6 worm cellular contexts compared by ENCODE assay signal in genomic region chrIV:12208984-12209676, ce11.
A peak's percentile ranks its signal among the peaks of the same experiment; 100 is the strongest.
TF ChIP-seq lines count a peak whose summit lies in the region.

TSS of gene marb-1 (minus strand) at chrIV:12209010.
TSS of gene F35G2.3 (plus strand) at chrIV:12209626.

TF ChIP-seq in whole organism, L1 larva, 84 proteins besides CTCF, POLR2A, EP300 and RAD21 (continues in another document):
- peak; percentile 5 for TF ChIP-seq unc-86 (tag; optimal IDR thresholded peaks at IDR 0.05; lab: Kevin White, UChicago)
- TF ChIP-seq mab-9 (GFP tag; IDR thresholded peaks at IDR 0.05; lab: Robert Waterston, UW): no peak
- TF ChIP-seq fos-1 (tag; optimal IDR thresholded peaks at IDR 0.05; lab: Kevin White, UChicago): no peak
- peak; percentile 14 for TF ChIP-seq F16B12.6 (tag; optimal IDR thresholded peaks at IDR 0.05; lab: Kevin White, UChicago)
- TF ChIP-seq nhr-11 (tag; optimal IDR thresholded peaks at IDR 0.05; lab: Kevin White, UChicago): peak; percentile 3
- peak; percentile 60 for TF ChIP-seq isw-1 (GFP tag; IDR thresholded peaks at IDR 0.05; lab: Robert Waterston, UW)
- TF ChIP-seq tbx-2 (tag; optimal IDR thresholded peaks at IDR 0.05; lab: Kevin White, UChicago): peak; percentile 74
- no peak for TF ChIP-seq unc-30 (tag; optimal IDR thresholded peaks at IDR 0.05; lab: Kevin White, UChicago)
- no peak for TF ChIP-seq C34B4.2 (tag; optimal IDR thresholded peaks at IDR 0.05; lab: Kevin White, UChicago)
- peak; percentile 69 for TF ChIP-seq lin-15B (tag; optimal IDR thresholded peaks at IDR 0.05; lab: Kevin White, UChicago)
- no peak for TF ChIP-seq unc-98 (GFP tag; IDR thresholded peaks at IDR 0.05; lab: Robert Waterston, UW)
- peak; percentile 62 for TF ChIP-seq skn-1 (tag; optimal IDR thresholded peaks at IDR 0.05; lab: Kevin White, UChicago)
- no peak for TF ChIP-seq pag-3 (tag; optimal IDR thresholded peaks at IDR 0.05; lab: Kevin White, UChicago; ENCODE audit: borderline replicate concordance, insufficient read depth)
- peak; percentile 69 for TF ChIP-seq nhr-20 (tag; optimal IDR thresholded peaks at IDR 0.05; lab: Kevin White, UChicago)
- peak; percentile 89 to 93 (median 92) for TF ChIP-seq dpl-1 (GFP tag; optimal IDR thresholded peaks at IDR 0.05; lab: Kevin White, UChicago)

TF ChIP-seq in whole organism, L2 larva, 48 proteins besides CTCF, POLR2A, EP300 and RAD21 (continues in another document):
- TF ChIP-seq aly-2 (tag; optimal IDR thresholded peaks at IDR 0.05; lab: Kevin White, UChicago) (no peak), ztf-4 (tag; optimal IDR thresholded peaks at IDR 0.05; lab: Kevin White, UChicago) (no peak), nhr-12 (tag; optimal IDR thresholded peaks at IDR 0.05; lab: Kevin White, UChicago) (no peak), lin-11 (tag; optimal IDR thresholded peaks at IDR 0.05; lab: Kevin White, UChicago) (no peak), crh-2 (tag; optimal IDR thresholded peaks at IDR 0.05; lab: Kevin White, UChicago) (peak; percentile 54), lin-39 (tag; optimal IDR thresholded peaks at IDR 0.05; lab: Kevin White, UChicago) (no peak), R02D3.7 (tag; optimal IDR thresholded peaks at IDR 0.05; lab: Kevin White, UChicago) (peak; percentile 93), C34F6.9 (tag; optimal IDR thresholded peaks at IDR 0.05; lab: Kevin White, UChicago) (peak; percentile 70), lsy-2 (tag; optimal IDR thresholded peaks at IDR 0.05; lab: Kevin White, UChicago) (peak; percentile 29 to 80), elt-1 (tag; optimal IDR thresholded peaks at IDR 0.05; lab: Kevin White, UChicago) (no peak), lin-13 (GFP tag; optimal IDR thresholded peaks at IDR 0.05; lab: Kevin White, UChicago) (peak; percentile 24), F13H6.1 (tag; optimal IDR thresholded peaks at IDR 0.05; lab: Kevin White, UChicago) (peak; percentile 26), peb-1 (tag; optimal IDR thresholded peaks at IDR 0.05; lab: Kevin White, UChicago) (no peak), gmeb-1 (tag; optimal IDR thresholded peaks at IDR 0.05; lab: Kevin White, UChicago) (peak; percentile 94), nhr-129 (tag; optimal IDR thresholded peaks at IDR 0.05; lab: Kevin White, UChicago) (peak; percentile 61), ceh-16 (tag; optimal IDR thresholded peaks at IDR 0.05; lab: Kevin White, UChicago) (no peak)

TF ChIP-seq in whole organism, L3 larva, 47 proteins besides CTCF, POLR2A, EP300 and RAD21 (continues in another document):
- TF ChIP-seq fkh-10 (GFP tag; optimal IDR thresholded peaks at IDR 0.05; lab: Kevin White, UChicago) (no peak), zag-1 (tag; optimal IDR thresholded peaks at IDR 0.05; lab: Kevin White, UChicago) (no peak), nhr-77 (tag; optimal IDR thresholded peaks at IDR 0.05; lab: Kevin White, UChicago) (no peak), elt-3 (tag; optimal IDR thresholded peaks at IDR 0.05; lab: Kevin White, UChicago) (no peak), R02D3.7 (tag; optimal IDR thresholded peaks at IDR 0.05; lab: Kevin White, UChicago) (peak; percentile 95), hmg-11 (tag; optimal IDR thresholded peaks at IDR 0.05; lab: Kevin White, UChicago) (peak; percentile 46), fos-1 (tag; optimal IDR thresholded peaks at IDR 0.05; lab: Kevin White, UChicago) (no peak), nhr-12 (tag; optimal IDR thresholded peaks at IDR 0.05; lab: Kevin White, UChicago) (no peak), unc-62 (GFP tag; optimal IDR thresholded peaks at IDR 0.05; lab: Kevin White, UChicago) (no peak), lin-39 (tag; optimal IDR thresholded peaks at IDR 0.05; lab: Kevin White, UChicago) (no peak), nhr-28 (tag; optimal IDR thresholded peaks at IDR 0.05; lab: Kevin White, UChicago) (no peak), nhr-25 (tag; optimal IDR thresholded peaks at IDR 0.05; lab: Kevin White, UChicago) (no peak), aly-2 (tag; optimal IDR thresholded peaks at IDR 0.05; lab: Kevin White, UChicago) (no peak), snpc-4 (tag; optimal IDR thresholded peaks at IDR 0.05; lab: Kevin White, UChicago) (peak; percentile 15), lsy-12 (tag; optimal IDR thresholded peaks at IDR 0.05; lab: Kevin White, UChicago) (no peak), nfya-1 (tag; optimal IDR thresholded peaks at IDR 0.05; lab: Kevin White, UChicago; ENCODE audit: insufficient read depth) (peak; percentile 62), lin-15B (tag; optimal IDR thresholded peaks at IDR 0.05; lab: Kevin White, UChicago) (peak; percentile 80)

TF ChIP-seq in whole organism, L4 larva, 104 proteins besides CTCF, POLR2A, EP300 and RAD21 (continues in another document):
- TF ChIP-seq daf-16 (GFP tag; optimal IDR thresholded peaks at IDR 0.05; lab: Kevin White, UChicago) (no peak), daf-16 (tag; optimal IDR thresholded peaks at IDR 0.05; lab: Kevin White, UChicago) (peak; percentile 41), lsy-2 (tag; optimal IDR thresholded peaks at IDR 0.05; lab: Kevin White, UChicago) (peak in 1 of 2 experiments; percentile 78), ceh-32 (tag; optimal IDR thresholded peaks at IDR 0.05; lab: Kevin White, UChicago; ENCODE audit: poor library complexity) (no peak), mes-2 (tag; optimal IDR thresholded peaks at IDR 0.05; lab: Kevin White, UChicago; ENCODE audit: poor library complexity, severe bottlenecking) (peak; percentile 64), saeg-2 (GFP tag; IDR thresholded peaks at IDR 0.05; lab: Robert Waterston, UW) (no peak), snpc-4 (tag; optimal IDR thresholded peaks at IDR 0.05; lab: Kevin White, UChicago) (no peak), hlh-30 (tag; optimal IDR thresholded peaks at IDR 0.05; lab: Kevin White, UChicago; ENCODE audit: insufficient read depth) (peak; percentile 40), ztf-7 (tag; optimal IDR thresholded peaks at IDR 0.05; lab: Kevin White, UChicago) (peak; percentile 57), dpl-1 (GFP tag; optimal IDR thresholded peaks at IDR 0.05; lab: Kevin White, UChicago) (peak; percentile 92), F10B5.3 (tag; optimal IDR thresholded peaks at IDR 0.05; lab: Kevin White, UChicago) (peak; percentile 13), nhr-42 (GFP tag; IDR thresholded peaks at IDR 0.05; lab: Robert Waterston, UW) (no peak), egl-27 (tag; optimal IDR thresholded peaks at IDR 0.05; lab: Kevin White, UChicago) (no peak), R02D3.7 (tag; optimal IDR thresholded peaks at IDR 0.05; lab: Kevin White, UChicago) (peak; percentile 66), mxl-2 (GFP tag; conservative IDR thresholded peaks at IDR 0.05; lab: Robert Waterston, UW) (no peak), lin-38 (GFP tag; IDR thresholded peaks at IDR 0.05; lab: Robert Waterston, UW) (0 out of 2 replicates have a peak, but pooled peaks have one; percentile 6)

TF ChIP-seq in whole organism, mixed stage, embryonic, 35 proteins besides CTCF, POLR2A, EP300 and RAD21:
- no peak for TF ChIP-seq bed-3 (GFP tag; optimal IDR thresholded peaks at IDR 0.05; lab: Kevin White, UChicago)
- peak; percentile 50 for TF ChIP-seq lsy-2 (tag; optimal IDR thresholded peaks at IDR 0.05; lab: Kevin White, UChicago)
- TF ChIP-seq nhr-76 (tag; optimal IDR thresholded peaks at IDR 0.05; lab: Kevin White, UChicago): no peak
- TF ChIP-seq mep-1 (tag; optimal IDR thresholded peaks at IDR 0.05; lab: Kevin White, UChicago): peak; percentile 14
- TF ChIP-seq nhr-28 (tag; optimal IDR thresholded peaks at IDR 0.05; lab: Kevin White, UChicago): no peak

TF ChIP-seq in whole organism, young adult, 124 proteins besides CTCF, POLR2A, EP300 and RAD21 (continues in another document):
- TF ChIP-seq tbp1 (GFP tag; optimal IDR thresholded peaks at IDR 0.05; lab: Kevin White, UChicago) (no peak), mcd-1 (GFP tag; IDR thresholded peaks at IDR 0.05; lab: Robert Waterston, UW) (no peak), F23B12.7 (tag; optimal IDR thresholded peaks at IDR 0.05; lab: Kevin White, UChicago; ENCODE audit: insufficient read depth) (peak; percentile 11), K11D2.4 (GFP tag; IDR thresholded peaks at IDR 0.05; lab: Robert Waterston, UW) (no peak), dpff-1 (tag; optimal IDR thresholded peaks at IDR 0.05; lab: Kevin White, UChicago) (no peak), ztf-18 (tag; optimal IDR thresholded peaks at IDR 0.05; lab: Kevin White, UChicago) (no peak), T07F8.4 (tag; optimal IDR thresholded peaks at IDR 0.05; lab: Kevin White, UChicago) (no peak), fkh-3 (tag; optimal IDR thresholded peaks at IDR 0.05; lab: Kevin White, UChicago) (no peak), F57C9.4 (tag; optimal IDR thresholded peaks at IDR 0.05; lab: Kevin White, UChicago) (no peak), ceh-58 (GFP tag; IDR thresholded peaks at IDR 0.05; lab: Robert Waterston, UW) (no peak), B0336.3 (GFP tag; IDR thresholded peaks at IDR 0.05; lab: Robert Waterston, UW) (no peak), ceh-27 (GFP tag; optimal IDR thresholded peaks at IDR 0.05; lab: Kevin White, UChicago) (no peak), tbx-9 (tag; optimal IDR thresholded peaks at IDR 0.05; lab: Kevin White, UChicago; ENCODE audit: borderline replicate concordance) (no peak), let-526 (GFP tag; IDR thresholded peaks at IDR 0.05; lab: Robert Waterston, UW) (no peak), dox-1 (GFP tag; IDR thresholded peaks at IDR 0.05; lab: Robert Waterston, UW) (no peak), attf-3 (GFP tag; conservative IDR thresholded peaks at IDR 0.05; lab: Robert Waterston, UW) (peak; percentile 96), pha-4 (tag; optimal IDR thresholded peaks at IDR 0.05; lab: Kevin White, UChicago) (peak; percentile 28), madf-6 (GFP tag; IDR thresholded peaks at IDR 0.05; lab: Robert Waterston, UW) (no peak), lin-54 (GFP tag; optimal IDR thresholded peaks at IDR 0.05; lab: Kevin White, UChicago) (peak; percentile 67), bed-2 (GFP tag; IDR thresholded peaks at IDR 0.05; lab: Robert Waterston, UW) (no peak), rec-8 (tag; optimal IDR thresholded peaks at IDR 0.05; lab: Kevin White, UChicago) (no peak), ceh-100 (GFP tag; IDR thresholded peaks at IDR 0.05; lab: Robert Waterston, UW) (no peak), efl-1 (GFP tag; optimal IDR thresholded peaks at IDR 0.05; lab: Kevin White, UChicago) (peak; percentile 62), egl-44 (GFP tag; IDR thresholded peaks at IDR 0.05; lab: Robert Waterston, UW) (no peak), snpc-3.4 (tag; optimal IDR thresholded peaks at IDR 0.05; lab: Kevin White, UChicago) (peak; percentile 3), gei-17 (GFP tag; optimal IDR thresholded peaks at IDR 0.05; lab: Kevin White, UChicago) (no peak), D2030.7 (GFP tag; IDR thresholded peaks at IDR 0.05; lab: Robert Waterston, UW) (no peak), nhr-27 (tag; optimal IDR thresholded peaks at IDR 0.05; lab: Kevin White, UChicago) (no peak), B0035.1 (tag; optimal IDR thresholded peaks at IDR 0.05; lab: Kevin White, UChicago) (no peak), aptf-2 (GFP tag; conservative IDR thresholded peaks at IDR 0.05; lab: Robert Waterston, UW) (no peak), Y53F4B.3 (GFP tag; IDR thresholded peaks at IDR 0.05; lab: Robert Waterston, UW) (no peak), C17E4.6 (GFP tag; IDR thresholded peaks at IDR 0.05; lab: Robert Waterston, UW) (no peak), F33H1.4 (GFP tag; IDR thresholded peaks at IDR 0.05; lab: Robert Waterston, UW) (no peak; the same call in 1 of the 2 replicates)
